Fruit fly (Drosophila melanogaster) whole organism, wandering third instar larva: Measurements from ENCODE around the gene Kots.

Experiments
- Abd-B ChIP-seq: fragments of >200 bp; optimal IDR thresholded peaks from 2 replicates; lab custom pipeline; 2017; ENCODE audit warnings: missing biosample characterization, missing genetic modification characterization
- CG9705 ChIP-seq: fragments of 200-800 bp; sonication (Bioruptor generic); optimal IDR thresholded peaks from 2 replicates; lab custom pipeline; 2018; ENCODE audit warnings: missing biosample characterization, mild to moderate bottlenecking, missing genetic modification characterization
- Dfd ChIP-seq: fragments of >200 bp; optimal IDR thresholded peaks from 2 replicates; lab custom pipeline; 2017; ENCODE audit warnings: missing biosample characterization, missing genetic modification characterization
- Dif ChIP-seq: fragments of 200-275, 200-300 bp; sonication (Bioruptor generic); optimal IDR thresholded peaks from 2 replicates; lab custom pipeline; 2018; ENCODE audit warnings: missing biosample characterization, missing genetic modification characterization; ENCODE audit not compliant: partially characterized antibody
- HLH106 ChIP-seq: fragments of 200-800 bp; optimal IDR thresholded peaks from 3 replicates; lab custom pipeline; 2019; ENCODE audit warnings: missing biosample characterization, mild to moderate bottlenecking, missing genetic modification characterization, moderate library complexity
- Hr78 ChIP-seq: fragments of >200 bp; optimal IDR thresholded peaks from 2 replicates; lab custom pipeline; 2017; ENCODE audit warnings: missing biosample characterization, missing genetic modification characterization
- Hr83 ChIP-seq: fragments of 200-300 bp; sonication (Bioruptor generic); optimal IDR thresholded peaks from 2 replicates; lab custom pipeline; 2016; ENCODE audit warnings: missing biosample characterization, mild to moderate bottlenecking, missing genetic modification characterization, moderate library complexity; ENCODE audit not compliant: poor library complexity, severe bottlenecking
- Jra ChIP-seq: sonication (Bioruptor generic); optimal IDR thresholded peaks from 2 replicates; lab custom pipeline; 2016; ENCODE audit warnings: missing biosample characterization, missing genetic modification characterization
- Myc ChIP-seq: fragments of >200 bp; optimal IDR thresholded peaks from 2 replicates; lab custom pipeline; 2017
- N ChIP-seq: fragments of >200 bp; optimal IDR thresholded peaks from 2 replicates; lab custom pipeline; 2018; ENCODE audit warnings: missing biosample characterization, missing external identifiers, missing genetic modification characterization
- OdsH ChIP-seq: fragments of 200-800 bp; sonication (Bioruptor generic); optimal IDR thresholded peaks from 2 replicates; lab custom pipeline; 2016; ENCODE audit warnings: missing biosample characterization, mild to moderate bottlenecking, missing genetic modification characterization
- Rel ChIP-seq, 2 experiments: fragments of 200-800 bp; sonication (Bioruptor generic) in 1 of 2; optimal IDR thresholded peaks; 2 replicates in 1 of 2; 3 replicates in 1 of 2; lab custom pipeline; 2016 to 2019; ENCODE audit warnings: mild to moderate bottlenecking in 2 of 2, missing biosample characterization in 2 of 2, missing genetic modification characterization in 2 of 2, moderate library complexity in 1 of 2
- Sp1 ChIP-seq: fragments of 200-800 bp; sonication (Bioruptor generic); optimal IDR thresholded peaks from 3 replicates; lab custom pipeline; 2019; ENCODE audit warnings: missing biosample characterization, mild to moderate bottlenecking, missing genetic modification characterization, moderate library complexity
- Vsx2 ChIP-seq: fragments of 200-300, 225-300 bp; sonication (Bioruptor generic); optimal IDR thresholded peaks from 2 replicates; lab custom pipeline; 2018; ENCODE audit warnings: missing biosample characterization, missing genetic modification characterization; ENCODE audit not compliant: partially characterized antibody
- br ChIP-seq: fragments of 200-800 bp; sonication (Bioruptor generic); optimal IDR thresholded peaks from 2 replicates; lab custom pipeline; 2016; ENCODE audit warnings: missing biosample characterization, missing genetic modification characterization
- brk ChIP-seq: fragments of 200-800 bp; sonication (Bioruptor generic); optimal IDR thresholded peaks from 2 replicates; lab custom pipeline; 2016; ENCODE audit warnings: missing biosample characterization, mild to moderate bottlenecking, missing genetic modification characterization
- dl ChIP-seq, 2 experiments: fragments of 175-275, 200-275 bp in 1 of 2; fragments of 200-275 bp in 1 of 2; sonication (Bioruptor generic); optimal IDR thresholded peaks; lab custom pipeline; 2018; ENCODE audit warnings: mild to moderate bottlenecking in 2 of 2, missing biosample characterization in 2 of 2, missing genetic modification characterization in 2 of 2, moderate library complexity in 2 of 2; ENCODE audit not compliant: partially characterized antibody in 2 of 2, insufficient read depth in 1 of 2
- dmrt93B ChIP-seq: fragments of 200-800 bp; sonication (Bioruptor generic); optimal IDR thresholded peaks from 2 replicates; lab custom pipeline; 2018; ENCODE audit warnings: missing biosample characterization, mild to moderate bottlenecking, missing genetic modification characterization
- dsf ChIP-seq: sonication (Bioruptor generic); optimal IDR thresholded peaks from 2 replicates; lab custom pipeline; 2016; ENCODE audit warnings: missing biosample characterization, missing genetic modification characterization, borderline replicate concordance
- ey ChIP-seq: fragments of 200-800 bp; sonication (Bioruptor generic); optimal IDR thresholded peaks from 2 replicates; lab custom pipeline; 2016; ENCODE audit warnings: missing biosample characterization, missing genetic modification characterization
- foxo ChIP-seq, 2 experiments: fragments of 200-800 bp; sonication (Bioruptor generic); optimal IDR thresholded peaks; 2 replicates in 1 of 2; 3 replicates in 1 of 2; lab custom pipeline; 2016 to 2017; ENCODE audit warnings: missing biosample characterization in 2 of 2, missing genetic modification characterization in 2 of 2
- fru ChIP-seq: fragments of 200-800 bp; sonication (Bioruptor generic); optimal IDR thresholded peaks from 3 replicates; lab custom pipeline; 2016; ENCODE audit warnings: missing biosample characterization, mild to moderate bottlenecking, missing genetic modification characterization
- h ChIP-seq: fragments of 200-800 bp; sonication (Bioruptor generic); optimal IDR thresholded peaks from 3 replicates; lab custom pipeline; 2016; ENCODE audit warnings: missing biosample characterization, mild to moderate bottlenecking, missing genetic modification characterization
- jim ChIP-seq: fragments of 175-275, 200-325 bp; sonication (Bioruptor generic); optimal IDR thresholded peaks from 2 replicates; lab custom pipeline; 2016; ENCODE audit warnings: missing biosample characterization, mild to moderate bottlenecking, missing genetic modification characterization
- lola ChIP-seq: fragments of >200 bp; optimal IDR thresholded peaks from 2 replicates; lab custom pipeline; 2017; ENCODE audit warnings: missing biosample characterization, missing genetic modification characterization
- pan ChIP-seq: fragments of >200 bp; optimal IDR thresholded peaks from 2 replicates; lab custom pipeline; 2017
- psq ChIP-seq: fragments of 200-800 bp; sonication (Bioruptor generic); optimal IDR thresholded peaks from 3 replicates; lab custom pipeline; 2017; ENCODE audit warnings: missing biosample characterization, mild to moderate bottlenecking, missing genetic modification characterization, moderate library complexity
- sage ChIP-seq: fragments of 200-800 bp; sonication (Bioruptor generic); optimal IDR thresholded peaks from 2 replicates; lab custom pipeline; 2016; ENCODE audit warnings: missing biosample characterization, mild to moderate bottlenecking, missing genetic modification characterization
- sv ChIP-seq: fragments of 200-800 bp; sonication (Bioruptor generic); optimal IDR thresholded peaks from 3 replicates; lab custom pipeline; 2016; ENCODE audit warnings: missing biosample characterization, missing genetic modification characterization
- tai ChIP-seq: sonication (Bioruptor generic); optimal IDR thresholded peaks from 2 replicates; lab custom pipeline; 2016; ENCODE audit warnings: missing biosample characterization, missing genetic modification characterization
- usp ChIP-seq: fragments of >200 bp; optimal IDR thresholded peaks from 2 replicates; lab custom pipeline; 2017; ENCODE audit warnings: missing biosample characterization, missing genetic modification characterization
- woc ChIP-seq: sonication (Bioruptor generic); optimal IDR thresholded peaks from 2 replicates; lab custom pipeline; 2016; ENCODE audit warnings: missing biosample characterization, mild to moderate bottlenecking, missing genetic modification characterization

Gene Kots

DNA sequence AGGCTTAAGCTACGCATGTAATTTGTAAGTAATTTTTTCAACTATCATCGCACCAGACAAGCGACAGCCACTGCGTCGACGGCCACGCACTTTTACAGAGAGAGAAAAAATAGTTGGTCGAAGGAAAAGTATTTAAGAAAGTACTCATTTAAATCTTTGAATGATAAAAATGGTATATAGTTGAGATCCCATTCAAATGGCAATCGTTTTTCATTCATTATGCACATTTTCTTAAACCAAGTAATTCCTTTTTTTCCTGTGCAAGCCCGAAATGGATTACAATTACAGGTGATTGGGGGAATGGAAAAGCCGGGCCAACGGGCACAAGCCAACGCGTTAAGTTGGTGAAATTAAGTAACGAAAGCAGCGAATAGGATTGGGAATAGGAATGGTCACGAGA is 11.7 kb downstream of the Kots start:
- no peak for TF ChIP-seq woc (GFP tag; lab: Kevin White, UChicago)
- no peak for TF ChIP-seq br
- TF ChIP-seq Rel (GFP tag; optimal IDR thresholded peaks at IDR 0.05; lab: Kevin White, UChicago), result no peak
- no peak for TF ChIP-seq Rel (tag; optimal IDR thresholded peaks at IDR 0.05; lab: Kevin White, UChicago)
- no peak for TF ChIP-seq Dfd (GFP tag; lab: Kevin White, UChicago)
- TF ChIP-seq dl (GFP tag; optimal IDR thresholded peaks at IDR 0.05; lab: Kevin White, UChicago; ENCODE audit: insufficient read depth in 1 of 2, partially characterized antibody in 2 of 2), result no peak
- no peak for TF ChIP-seq Jra (GFP tag; lab: Kevin White, UChicago)
- no peak for TF ChIP-seq lola (GFP tag; lab: Kevin White, UChicago)
- TF ChIP-seq brk (GFP tag; lab: Kevin White, UChicago), result no peak
- no peak for TF ChIP-seq h (GFP tag; lab: Kevin White, UChicago)
- TF ChIP-seq Hr83, result no peak
- TF ChIP-seq Myc, result no peak
- no peak for TF ChIP-seq tai (GFP tag; lab: Kevin White, UChicago)
- no peak for TF ChIP-seq Vsx2 (GFP tag; lab: Kevin White, UChicago)
- no peak for TF ChIP-seq jim (GFP tag; lab: Kevin White, UChicago)
- no peak for TF ChIP-seq sage (GFP tag; lab: Kevin White, UChicago)
- no peak for TF ChIP-seq Sp1
- no peak for TF ChIP-seq dsf (GFP tag; lab: Kevin White, UChicago)
- no peak for TF ChIP-seq N

DNA sequence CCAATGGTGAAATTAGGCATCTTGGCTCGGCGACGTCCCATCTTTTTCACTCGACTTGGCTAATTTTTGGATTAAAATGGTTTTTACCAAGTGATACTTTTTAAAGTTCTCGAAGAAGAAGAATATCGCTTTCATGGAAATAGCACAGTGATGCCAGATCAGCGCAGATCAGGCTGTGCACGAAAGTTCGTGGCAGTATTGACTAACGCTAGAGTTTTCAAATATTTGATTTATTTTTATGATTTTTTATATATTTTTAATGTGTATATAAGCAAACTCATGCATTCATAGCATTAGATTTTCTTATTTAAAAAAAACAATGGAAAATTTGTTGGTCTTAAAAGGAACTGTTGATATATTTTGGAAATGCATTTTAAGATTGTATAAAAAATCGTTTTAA is 12.9 kb downstream of the Kots start, which contains the start of gene CG9926:
Gene CG9926, minus strand, starts transcription at position 101 of the 400 bp plus-strand sequence.
- TF ChIP-seq Hr83 (no peak), usp (GFP tag; lab: Kevin White, UChicago) (no peak), ey (GFP tag; lab: Kevin White, UChicago) (no peak), HLH106 (tag; lab: Kevin White, UChicago) (no peak), OdsH (no peak), Abd-B (GFP tag; lab: Kevin White, UChicago) (no peak), fru (no peak), CG9705 (GFP tag; lab: Kevin White, UChicago) (no peak), foxo (GFP tag; optimal IDR thresholded peaks at IDR 0.05; lab: Kevin White, UChicago) (no peak), lola (GFP tag; lab: Kevin White, UChicago) (no peak), Dfd (GFP tag; lab: Kevin White, UChicago) (no peak)

DNA sequence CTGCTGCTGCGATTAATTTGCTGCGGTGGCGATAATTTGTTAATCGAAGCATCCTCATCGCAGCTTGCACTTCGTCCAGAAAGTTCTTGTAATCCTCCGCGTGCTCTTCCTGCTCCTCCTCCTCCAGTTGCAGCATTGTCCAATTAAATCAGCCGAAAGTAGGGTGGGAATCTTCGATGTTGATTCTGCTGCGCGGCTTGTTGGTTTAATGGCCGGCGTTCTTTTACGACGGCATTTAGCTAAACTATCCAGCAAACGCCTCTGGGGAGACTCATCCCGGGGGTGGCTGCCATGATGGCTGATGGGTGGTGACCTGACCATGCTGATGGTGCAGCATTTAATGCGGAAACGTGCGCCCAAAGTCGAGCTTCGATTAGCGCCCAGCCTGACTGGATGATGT is 14.4 kb downstream of the Kots start:
- no peak for TF ChIP-seq Hr78
- no peak for TF ChIP-seq dsf (GFP tag; lab: Kevin White, UChicago)
- TF ChIP-seq dmrt93B, result no peak
- TF ChIP-seq dl (GFP tag; optimal IDR thresholded peaks at IDR 0.05; lab: Kevin White, UChicago; ENCODE audit: insufficient read depth in 1 of 2, partially characterized antibody in 2 of 2), result no peak
- TF ChIP-seq usp (GFP tag; lab: Kevin White, UChicago), result no peak
- TF ChIP-seq ey (GFP tag; lab: Kevin White, UChicago), result no peak
- TF ChIP-seq HLH106 (tag; lab: Kevin White, UChicago), result no peak
- no peak for TF ChIP-seq h (GFP tag; lab: Kevin White, UChicago)

DNA sequence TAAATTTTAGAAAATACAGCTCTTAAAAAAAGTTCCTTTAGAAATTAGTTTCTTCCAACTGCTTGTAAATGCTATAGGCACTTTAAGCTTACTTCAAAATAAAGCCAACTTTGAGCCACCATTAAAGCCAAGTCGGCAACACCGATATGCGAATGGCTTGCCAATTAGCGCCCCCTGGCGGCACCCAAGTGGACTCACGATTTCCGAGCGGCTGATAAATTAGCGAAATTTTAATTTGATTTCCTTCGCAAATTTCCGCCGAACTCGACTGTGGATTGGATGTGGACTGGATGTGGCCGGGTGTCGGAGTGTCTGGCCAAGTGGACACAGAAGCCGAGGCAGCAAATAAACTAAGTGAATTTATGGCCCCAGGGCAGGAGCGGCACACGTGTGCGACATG is 15.7 kb downstream of the Kots start, which contains the start of gene CG31517:
Gene CG31517, plus strand, starts transcription at position 184 of the 400 bp plus-strand sequence.
- TF ChIP-seq Hr83 (no peak), dsf (GFP tag; lab: Kevin White, UChicago) (no peak), Myc (no peak), dl (GFP tag; optimal IDR thresholded peaks at IDR 0.05; lab: Kevin White, UChicago; ENCODE audit: insufficient read depth in 1 of 2, partially characterized antibody in 2 of 2) (no peak), h (GFP tag; lab: Kevin White, UChicago) (no peak), Hr78 (no peak)

DNA sequence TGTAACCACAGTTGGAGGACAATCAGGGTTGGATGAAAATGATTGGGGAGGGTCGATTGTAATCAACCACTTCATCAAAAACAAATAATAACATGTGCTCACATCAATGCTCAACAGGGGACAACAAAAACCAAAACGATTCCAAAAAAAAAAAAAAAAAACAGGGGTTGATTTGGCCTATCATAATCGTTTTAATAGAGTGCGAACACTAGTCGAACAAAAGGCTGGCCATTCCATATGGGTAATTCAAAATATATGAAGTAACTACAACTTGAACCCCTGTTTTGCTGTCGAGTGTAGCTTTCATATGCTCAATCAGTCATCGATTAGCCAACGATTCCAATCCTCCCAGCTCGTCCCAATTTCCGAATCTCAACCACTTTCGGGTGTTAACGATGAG is 16.6 kb downstream of the Kots start:
- TF ChIP-seq brk (GFP tag; lab: Kevin White, UChicago) (no peak), usp (GFP tag; lab: Kevin White, UChicago) (no peak), jim (GFP tag; lab: Kevin White, UChicago) (no peak), Dfd (GFP tag; lab: Kevin White, UChicago) (no peak), lola (GFP tag; lab: Kevin White, UChicago) (no peak), foxo (GFP tag; optimal IDR thresholded peaks at IDR 0.05; lab: Kevin White, UChicago) (no peak), Dif (GFP tag; lab: Kevin White, UChicago) (no peak), dl (GFP tag; optimal IDR thresholded peaks at IDR 0.05; lab: Kevin White, UChicago; ENCODE audit: insufficient read depth in 1 of 2, partially characterized antibody in 2 of 2) (no peak), Sp1 (no peak), ey (GFP tag; lab: Kevin White, UChicago) (no peak), Jra (GFP tag; lab: Kevin White, UChicago) (no peak), sage (GFP tag; lab: Kevin White, UChicago) (no peak), psq (no peak), pan (lab: Kevin White, UChicago) (no peak), sv (GFP tag; lab: Kevin White, UChicago) (no peak), dsf (GFP tag; lab: Kevin White, UChicago) (no peak)
